Worm (Caenorhabditis elegans) whole organism, early embryonic: ENCODE data around the gene D2024.18.

ENCODE experiments used
- B0310.2 ChIP-seq: sonication (generic microtip); optimal IDR thresholded peaks from 2 replicates; lab custom pipeline; 2016; ENCODE audit warnings: mild to moderate bottlenecking, missing genetic modification characterization, missing compliant biosample characterization
- F13C5.2 ChIP-seq: sonication (generic microtip); optimal IDR thresholded peaks from 2 replicates; lab custom pipeline; 2017; ENCODE audit warnings: mild to moderate bottlenecking, missing genetic modification characterization, inconsistent platforms, missing compliant biosample characterization
- ama-1 ChIP-seq: fragments of 150-350 bp; optimal IDR thresholded peaks from 2 replicates; lab custom pipeline; 2014
- ceh-36 ChIP-seq: sonication (generic microtip); optimal IDR thresholded peaks from 2 replicates; lab custom pipeline; 2016; ENCODE audit warnings: missing genetic modification characterization, inconsistent platforms, missing compliant biosample characterization
- flt-1 ChIP-seq: fragments of 200-800 bp; sonication (Bioruptor generic); IDR thresholded peaks from 2 replicates; pipeline ENCODE4 v1.3.6; 2022; ENCODE audit warnings: missing genetic modification characterization, missing compliant biosample characterization
- hnd-1 ChIP-seq: sonication (generic microtip); optimal IDR thresholded peaks from 2 replicates; lab custom pipeline; 2016; ENCODE audit warnings: missing genetic modification characterization, missing compliant biosample characterization
- pes-1 ChIP-seq: fragments of 200-800 bp; sonication (Bioruptor generic); IDR thresholded peaks from 2 replicates; pipeline ENCODE4 v1.3.6; 2022; ENCODE audit warnings: missing genetic modification reagents, missing genetic modification characterization, missing compliant biosample characterization
- sea-1 ChIP-seq: fragments of 200-800 bp; sonication (Bioruptor generic); conservative IDR thresholded peaks from 2 replicates; pipeline ENCODE4 v1.3.6; 2022; ENCODE audit warnings: missing genetic modification characterization, missing compliant biosample characterization
- tra-4 ChIP-seq: sonication (generic microtip); optimal IDR thresholded peaks from 2 replicates; lab custom pipeline; 2017; ENCODE audit warnings: missing genetic modification characterization, missing compliant biosample characterization

Gene D2024.18

ce11 chrIV:7294121-7294520 lies 43.9 kb downstream of the D2024.18 start, which contains the start of gene F42C5.5:
TSS of gene F42C5.5 (minus strand) at chrIV:7294221.
- TF ChIP-seq F13C5.2 (tag; lab: Kevin White, UChicago) (no peak), pes-1 (GFP tag; lab: Robert Waterston, UW) (no peak), tra-4 (tag; lab: Kevin White, UChicago) (no peak), flt-1 (no peak), hnd-1 (tag; lab: Kevin White, UChicago) (no peak)

ce11 chrIV:7301481-7301880 lies 51.2 kb downstream of the D2024.18 start:
- TF ChIP-seq B0310.2 (tag; lab: Kevin White, UChicago) (no peak), ceh-36 (tag; lab: Kevin White, UChicago) (no peak), hnd-1 (tag; lab: Kevin White, UChicago) (no peak), tra-4 (tag; lab: Kevin White, UChicago) (no peak), F13C5.2 (tag; lab: Kevin White, UChicago) (no peak), ama-1 (lab: Kevin White, UChicago) (no peak), sea-1 (GFP tag; lab: Robert Waterston, UW) (no peak)
